Worm (Caenorhabditis elegans) whole organism, L1 larva: ENCODE results near the gene Y34B4A.7.
A peak's percentile ranks its signal among the peaks of the same experiment; 100 is the strongest.

Experiments used
- C04F5.9 ChIP-seq: sonication (generic microtip); optimal IDR thresholded peaks from 2 replicates; lab custom pipeline; 2016; ENCODE audit warnings: missing genetic modification characterization, missing compliant biosample characterization
- blmp-1 ChIP-seq: fragments of 150-350 bp; optimal IDR thresholded peaks from 2 replicates; lab custom pipeline; 2014; ENCODE audit warnings: missing biosample characterization, missing genetic modification characterization
- ceh-82 ChIP-seq, 3 experiments: fragments of 150-350 bp in 1 of 3; sonication (generic microtip) in 2 of 3; optimal IDR thresholded peaks; 2 replicates each; lab custom pipeline; 2014 to 2017; ENCODE audit warnings: missing biosample characterization in 3 of 3, missing genetic modification characterization in 3 of 3
- dpl-1 ChIP-seq, 3 experiments: fragments of 150-350 bp in 2 of 3; sonication (generic microtip) in 1 of 3; optimal IDR thresholded peaks; 2 replicates each; lab custom pipeline; 2014 to 2017; ENCODE audit warnings: missing biosample characterization in 3 of 3, missing genetic modification characterization in 3 of 3, missing genetic modification reagents in 3 of 3
- ets-5 ChIP-seq: fragments of 200-800 bp; sonication (Bioruptor generic); IDR thresholded peaks from 2 replicates; pipeline ENCODE4 v1.3.6; 2022; ENCODE audit warnings: missing genetic modification characterization, missing compliant biosample characterization
- fos-1 ChIP-seq: fragments of 150-350 bp; optimal IDR thresholded peaks from 2 replicates; lab custom pipeline; 2014; ENCODE audit warnings: missing biosample characterization, missing genetic modification characterization
- mdl-1 ChIP-seq, 2 experiments: fragments of 150-350 bp; optimal IDR thresholded peaks; 2 replicates each; lab custom pipeline; 2014 to 2017; ENCODE audit warnings: missing biosample characterization in 2 of 2, missing genetic modification characterization in 2 of 2, inconsistent platforms in 1 of 2
- nhr-11 ChIP-seq: fragments of 150-350 bp; optimal IDR thresholded peaks from 2 replicates; lab custom pipeline; 2014; ENCODE audit warnings: missing biosample characterization, missing genetic modification characterization
- nhr-237 ChIP-seq: fragments of 150-350 bp; optimal IDR thresholded peaks from 2 replicates; lab custom pipeline; 2014; ENCODE audit warnings: missing biosample characterization, missing genetic modification characterization
- skn-1 ChIP-seq: fragments of 150-350 bp; optimal IDR thresholded peaks from 2 replicates; lab custom pipeline; 2014; ENCODE audit warnings: missing biosample characterization, missing genetic modification characterization
- unc-62 ChIP-seq: fragments of 150-350 bp; optimal IDR thresholded peaks from 2 replicates; lab custom pipeline; 2014; ENCODE audit warnings: missing biosample characterization, missing genetic modification reagents, missing genetic modification characterization

ce11 chrX:5205561-5205960, 38.6 kb upstream of the Y34B4A.7 start, which contains the start of gene H28G03.2:
- no peak for TF ChIP-seq nhr-11
- TF ChIP-seq nhr-237 (tag; lab: Kevin White, UChicago): no peak
- TF ChIP-seq blmp-1 (tag; lab: Kevin White, UChicago): no peak
- TF ChIP-seq fos-1: no peak
- TF ChIP-seq ets-5 (GFP tag; lab: Robert Waterston, UW): no peak
- peak in 1 of 3 experiments; percentile 17 for TF ChIP-seq ceh-82 (tag; optimal IDR thresholded peaks at IDR 0.05; lab: Kevin White, UChicago)
- no peak for TF ChIP-seq skn-1 (tag; lab: Kevin White, UChicago)
- no peak for TF ChIP-seq C04F5.9
- no peak for TF ChIP-seq dpl-1 (GFP tag; optimal IDR thresholded peaks at IDR 0.05; lab: Kevin White, UChicago)
- no peak for TF ChIP-seq mdl-1 (tag; optimal IDR thresholded peaks at IDR 0.05; lab: Kevin White, UChicago)
- no peak for TF ChIP-seq unc-62 (GFP tag; lab: Kevin White, UChicago)
